Worm (Caenorhabditis elegans) whole organism, L1 larva: ENCODE data around the gene ZK154.4.

ENCODE experiments used
- C16A3.4 ChIP-seq: fragments of 150-350 bp; optimal IDR thresholded peaks from 2 replicates; lab custom pipeline; 2014; ENCODE audit warnings: missing biosample characterization, missing genetic modification characterization
- Y116A8C.19 ChIP-seq: sonication (generic microtip); optimal IDR thresholded peaks from 2 replicates; lab custom pipeline; 2016; ENCODE audit warnings: missing compliant biosample characterization, missing genetic modification characterization, borderline replicate concordance
- blmp-1 ChIP-seq: fragments of 150-350 bp; optimal IDR thresholded peaks from 2 replicates; lab custom pipeline; 2014; ENCODE audit warnings: missing biosample characterization, missing genetic modification characterization
- ceh-82 ChIP-seq, 3 experiments: fragments of 150-350 bp in 1 of 3; sonication (generic microtip) in 2 of 3; optimal IDR thresholded peaks; 2 replicates each; lab custom pipeline; 2014 to 2017; ENCODE audit warnings: missing biosample characterization in 3 of 3, missing genetic modification characterization in 3 of 3
- dsc-1 ChIP-seq: sonication (generic microtip); optimal IDR thresholded peaks from 2 replicates; lab custom pipeline; 2016; ENCODE audit warnings: mild to moderate bottlenecking, missing genetic modification characterization, missing compliant biosample characterization
- efl-1 ChIP-seq, 4 experiments: fragments of 150-350 bp; optimal IDR thresholded peaks in 3 of 4; peaks in 1 of 4; 1 replicate in 1 of 4; 2 replicates in 3 of 4; lab custom pipeline; 2014; ENCODE audit warnings: missing biosample characterization in 2 of 4, missing genetic modification characterization in 2 of 4, missing genetic modification reagents in 2 of 4
- elt-3 ChIP-seq, 6 experiments: fragments of 150-350 bp in 1 of 6; sonication (generic microtip); optimal IDR thresholded peaks; 2 replicates each; lab custom pipeline; 2017 to 2018; ENCODE audit warnings: missing biosample characterization in 6 of 6, missing genetic modification characterization in 6 of 6, inconsistent platforms in 1 of 6
- ets-5 ChIP-seq: fragments of 200-800 bp; sonication (Bioruptor generic); IDR thresholded peaks from 2 replicates; pipeline ENCODE4 v1.3.6; 2022; ENCODE audit warnings: missing genetic modification characterization, missing compliant biosample characterization
- fkh-10 ChIP-seq: sonication (generic microtip); optimal IDR thresholded peaks from 2 replicates; lab custom pipeline; 2017; ENCODE audit warnings: missing biosample characterization, missing genetic modification reagents, missing genetic modification characterization
- fkh-8 ChIP-seq: sonication (generic microtip); optimal IDR thresholded peaks from 2 replicates; lab custom pipeline; 2016; ENCODE audit warnings: mild to moderate bottlenecking, missing genetic modification characterization, missing compliant biosample characterization
- fos-1 ChIP-seq: fragments of 150-350 bp; optimal IDR thresholded peaks from 2 replicates; lab custom pipeline; 2014; ENCODE audit warnings: missing biosample characterization, missing genetic modification characterization
- grh-1 ChIP-seq: fragments of 200-800 bp; sonication (Bioruptor generic); IDR thresholded peaks from 2 replicates; pipeline ENCODE4 v1.3.6; 2022; ENCODE audit warnings: missing genetic modification reagents, missing genetic modification characterization, missing compliant biosample characterization
- hlh-17 ChIP-seq: fragments of 200-800 bp; sonication (Bioruptor generic); optimal IDR thresholded peaks from 2 replicates; lab custom pipeline; 2018; ENCODE audit warnings: missing genetic modification characterization, mild to moderate bottlenecking, missing compliant biosample characterization, moderate library complexity, borderline replicate concordance
- hpl-2 ChIP-seq: fragments of 150-350 bp; optimal IDR thresholded peaks from 2 replicates; lab custom pipeline; 2014; ENCODE audit warnings: missing biosample characterization, missing genetic modification reagents, missing genetic modification characterization
- irx-1 ChIP-seq: sonication (generic microtip); optimal IDR thresholded peaks from 2 replicates; lab custom pipeline; 2016; ENCODE audit warnings: missing genetic modification characterization, missing compliant biosample characterization
- isw-1 ChIP-seq: fragments of 200-800 bp; sonication (Bioruptor generic); IDR thresholded peaks from 2 replicates; pipeline ENCODE4 v1.3.6; 2022; ENCODE audit warnings: missing genetic modification characterization, missing compliant biosample characterization
- jun-1 ChIP-seq: fragments of 150-350 bp; optimal IDR thresholded peaks from 2 replicates; lab custom pipeline; 2014; ENCODE audit warnings: missing biosample characterization, missing genetic modification reagents, missing genetic modification characterization
- lin-35 ChIP-seq, 2 experiments: fragments of 150-350 bp; optimal IDR thresholded peaks; 2 replicates each; lab custom pipeline; 2014; ENCODE audit warnings: missing biosample characterization in 2 of 2, missing genetic modification characterization in 2 of 2, missing genetic modification reagents in 2 of 2
- lin-39 ChIP-seq: fragments of 150-350 bp; optimal IDR thresholded peaks from 2 replicates; lab custom pipeline; 2014; ENCODE audit warnings: missing biosample characterization, missing genetic modification reagents, missing genetic modification characterization
- mdl-1 ChIP-seq, 2 experiments: fragments of 150-350 bp; optimal IDR thresholded peaks; 2 replicates each; lab custom pipeline; 2014 to 2017; ENCODE audit warnings: missing biosample characterization in 2 of 2, missing genetic modification characterization in 2 of 2, inconsistent platforms in 1 of 2
- mep-1 ChIP-seq: fragments of 150-350 bp; optimal IDR thresholded peaks from 2 replicates; lab custom pipeline; 2014; ENCODE audit warnings: missing biosample characterization, missing genetic modification characterization
- nhr-11 ChIP-seq: fragments of 150-350 bp; optimal IDR thresholded peaks from 2 replicates; lab custom pipeline; 2014; ENCODE audit warnings: missing biosample characterization, missing genetic modification characterization
- nhr-19 ChIP-seq: fragments of 200-800 bp; sonication (Bioruptor generic); conservative IDR thresholded peaks from 2 replicates; pipeline ENCODE4 v1.3.6; 2022; ENCODE audit warnings: missing genetic modification characterization, missing compliant biosample characterization
- nhr-20 ChIP-seq: sonication (generic microtip); optimal IDR thresholded peaks from 2 replicates; lab custom pipeline; 2016; ENCODE audit warnings: mild to moderate bottlenecking, missing genetic modification characterization, missing compliant biosample characterization
- nhr-28 ChIP-seq: fragments of 150-350 bp; optimal IDR thresholded peaks from 2 replicates; lab custom pipeline; 2014; ENCODE audit warnings: missing biosample characterization, missing genetic modification characterization
- nhr-47 ChIP-seq: sonication (generic microtip); optimal IDR thresholded peaks from 2 replicates; lab custom pipeline; 2016; ENCODE audit warnings: mild to moderate bottlenecking, missing genetic modification characterization, moderate library complexity, missing compliant biosample characterization
- nhr-71 ChIP-seq: sonication (generic microtip); optimal IDR thresholded peaks from 2 replicates; lab custom pipeline; 2016; ENCODE audit warnings: mild to moderate bottlenecking, missing genetic modification characterization, moderate library complexity, missing compliant biosample characterization
- nhr-84 ChIP-seq: sonication (generic microtip); optimal IDR thresholded peaks from 2 replicates; lab custom pipeline; 2017; ENCODE audit warnings: missing biosample characterization, missing genetic modification characterization
- nhr-85 ChIP-seq: sonication (generic microtip); peaks from one replicate; lab custom pipeline; 2016; ENCODE audit warnings: missing genetic modification characterization, inconsistent platforms, missing compliant biosample characterization
- nhr-90 ChIP-seq: sonication (generic microtip); optimal IDR thresholded peaks from 2 replicates; lab custom pipeline; 2016; ENCODE audit warnings: mild to moderate bottlenecking, missing genetic modification characterization, missing compliant biosample characterization; ENCODE audit not compliant: poor library complexity
- rnt-1 ChIP-seq: sonication (generic microtip); optimal IDR thresholded peaks from 2 replicates; lab custom pipeline; 2016; ENCODE audit warnings: mild to moderate bottlenecking, missing genetic modification characterization, moderate library complexity, missing compliant biosample characterization
- skn-1 ChIP-seq: fragments of 150-350 bp; optimal IDR thresholded peaks from 2 replicates; lab custom pipeline; 2014; ENCODE audit warnings: missing biosample characterization, missing genetic modification characterization
- snu-23 ChIP-seq: sonication (generic microtip); optimal IDR thresholded peaks from 2 replicates; lab custom pipeline; 2016; ENCODE audit warnings: missing genetic modification characterization, missing compliant biosample characterization
- xbp-1 ChIP-seq: sonication (generic microtip); optimal IDR thresholded peaks from 2 replicates; lab custom pipeline; 2016; ENCODE audit warnings: missing genetic modification characterization, missing compliant biosample characterization
- ztf-11 ChIP-seq, 2 experiments: sonication (generic microtip); optimal IDR thresholded peaks; 2 replicates each; lab custom pipeline; 2016 to 2017; ENCODE audit warnings: missing genetic modification characterization in 2 of 2, missing biosample characterization in 1 of 2, missing compliant biosample characterization in 1 of 2
- ztf-4 ChIP-seq: fragments of 150-350 bp; optimal IDR thresholded peaks from 2 replicates; lab custom pipeline; 2014; ENCODE audit warnings: missing biosample characterization, missing genetic modification characterization

The ZK154.4 gene

DNA sequence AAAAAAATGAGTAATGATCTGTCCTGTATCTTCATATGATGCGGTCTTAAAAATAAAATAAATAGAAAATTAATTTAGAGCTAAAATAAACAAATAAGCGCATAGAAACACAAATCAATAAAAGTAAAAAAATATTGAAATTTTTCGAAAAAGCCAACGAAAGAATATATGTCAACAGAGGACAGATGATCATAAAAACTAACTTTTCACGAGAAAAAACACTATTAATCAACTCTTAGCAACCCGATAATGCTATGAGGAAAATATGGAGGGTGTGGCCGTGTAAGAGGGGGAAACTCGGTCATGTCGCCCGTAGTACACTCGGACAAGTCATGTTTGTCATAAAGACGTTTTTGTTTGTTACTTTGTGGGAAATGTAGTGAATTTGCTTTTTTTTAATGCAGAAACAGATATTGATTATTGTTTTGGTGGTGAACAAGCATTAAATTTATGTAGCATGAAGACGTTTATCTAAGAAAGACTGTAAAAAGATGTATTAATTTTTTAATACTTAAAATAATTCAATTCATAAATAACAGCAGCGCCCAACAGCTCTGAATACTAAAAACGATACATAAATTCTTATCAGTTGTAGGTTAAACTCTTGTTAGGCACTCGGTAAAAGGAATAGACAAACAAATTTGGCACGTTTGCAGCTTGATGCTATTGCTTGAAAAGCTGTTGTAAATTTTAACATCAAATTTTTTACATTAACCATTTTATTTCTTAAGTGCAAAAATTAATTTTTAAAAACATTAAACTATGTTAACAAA is 16.2 kb upstream of the ZK154.4 start, which contains the start of gene adm-4 (continued):
- TF ChIP-seq nhr-20 (tag; lab: Kevin White, UChicago), result peak; percentile 62
- TF ChIP-seq nhr-90 (tag; lab: Kevin White, UChicago), result peak; percentile 67
- no peak for TF ChIP-seq hpl-2
- peak; percentile 95 for TF ChIP-seq rnt-1 (tag; lab: Kevin White, UChicago)
- no peak for TF ChIP-seq grh-1 (GFP tag; lab: Robert Waterston, UW)
- TF ChIP-seq ceh-82 (tag; optimal IDR thresholded peaks at IDR 0.05; lab: Kevin White, UChicago), result peak in 1 of 3 experiments; percentile 28
- peak; percentile 24; the same call in 1 of the 2 replicates for TF ChIP-seq isw-1 (GFP tag; lab: Robert Waterston, UW)
- TF ChIP-seq lin-39 (tag; lab: Kevin White, UChicago), result no peak
- TF ChIP-seq fkh-8 (tag; lab: Kevin White, UChicago), result peak; percentile 63
- peak; percentile 74 for TF ChIP-seq nhr-85 (tag; lab: Kevin White, UChicago)
- TF ChIP-seq efl-1 (optimal IDR thresholded peaks at IDR 0.05; lab: Kevin White, UChicago), result peak; percentile 24 to 28
- TF ChIP-seq efl-1 (GFP tag; optimal IDR thresholded peaks at IDR 0.05 in 1 of 2; lab: Kevin White, UChicago), result peak; percentile 43 to 67
- no peak for TF ChIP-seq hlh-17 (GFP tag; lab: Kevin White, UChicago)
- TF ChIP-seq xbp-1 (tag; lab: Kevin White, UChicago), result peak; percentile 64
- TF ChIP-seq lin-35 (GFP tag; optimal IDR thresholded peaks at IDR 0.05; lab: Kevin White, UChicago), result peak in 1 of 2 experiments; percentile 1
- TF ChIP-seq Y116A8C.19 (tag; lab: Kevin White, UChicago), result no peak
- TF ChIP-seq ztf-4 (tag; lab: Kevin White, UChicago), result no peak
- peak; percentile 72 for TF ChIP-seq nhr-47 (tag; lab: Kevin White, UChicago)
- TF ChIP-seq nhr-28 (tag; lab: Kevin White, UChicago), result no peak
- no peak for TF ChIP-seq fkh-10 (GFP tag; lab: Kevin White, UChicago)
- peak in 1 of 2 experiments; percentile 67 for TF ChIP-seq ztf-11 (tag; optimal IDR thresholded peaks at IDR 0.05; lab: Kevin White, UChicago)

DNA sequence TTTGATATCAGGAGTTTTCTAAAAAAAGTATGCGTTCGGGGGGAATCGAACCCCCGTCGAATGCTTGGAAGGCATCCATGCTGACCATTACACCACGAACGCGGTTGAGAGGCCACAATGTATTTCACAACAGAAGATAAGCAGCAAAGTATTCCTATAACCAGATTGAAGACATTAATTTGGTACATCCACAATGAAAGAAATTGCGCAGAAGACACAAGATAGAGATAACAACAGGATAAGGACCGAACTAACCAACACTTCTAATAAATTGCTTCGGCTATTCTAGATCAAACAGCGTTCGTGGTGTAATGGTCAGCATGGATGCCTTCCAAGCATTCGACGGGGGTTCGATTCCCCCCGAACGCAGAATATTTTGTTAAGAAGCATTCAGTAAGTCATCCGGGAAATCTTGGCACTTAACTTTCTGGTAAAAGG is 12.1 kb upstream of the ZK154.4 start:
- TF ChIP-seq nhr-71 (tag; lab: Kevin White, UChicago), result peak; percentile 19
- peak; percentile 68 for TF ChIP-seq blmp-1
- no peak for TF ChIP-seq irx-1 (tag; lab: Kevin White, UChicago)
- TF ChIP-seq nhr-11 (tag; lab: Kevin White, UChicago), result no peak
- peak; percentile 4 for TF ChIP-seq nhr-47 (tag; lab: Kevin White, UChicago)
- no peak for TF ChIP-seq nhr-84 (tag; lab: Kevin White, UChicago)
- TF ChIP-seq elt-3 (tag; optimal IDR thresholded peaks at IDR 0.05; lab: Kevin White, UChicago), result peak in 1 of 6 experiments; percentile 42
- TF ChIP-seq rnt-1 (tag; lab: Kevin White, UChicago), result peak; percentile 11
- peak; percentile 58 for TF ChIP-seq nhr-90 (tag; lab: Kevin White, UChicago)
- TF ChIP-seq dsc-1 (tag; lab: Kevin White, UChicago), result peak; percentile 2
- TF ChIP-seq jun-1 (tag; lab: Kevin White, UChicago), result peak; percentile 3
- TF ChIP-seq skn-1, result no peak
- peak in 1 of 2 experiments; percentile 31 for TF ChIP-seq mdl-1 (tag; optimal IDR thresholded peaks at IDR 0.05; lab: Kevin White, UChicago)
- TF ChIP-seq mep-1, result peak; percentile 4
- TF ChIP-seq nhr-19, result peak; percentile 45
- no peak for TF ChIP-seq ets-5 (GFP tag; lab: Robert Waterston, UW)
- TF ChIP-seq efl-1 (optimal IDR thresholded peaks at IDR 0.05; lab: Kevin White, UChicago), result no peak
- peak in 1 of 2 experiments; percentile 88 for TF ChIP-seq efl-1 (GFP tag; optimal IDR thresholded peaks at IDR 0.05 in 1 of 2; lab: Kevin White, UChicago)
- TF ChIP-seq nhr-20 (tag; lab: Kevin White, UChicago), result peak; percentile 22
- TF ChIP-seq C16A3.4 (tag; lab: Kevin White, UChicago), result peak; percentile 48
- peak in 1 of 2 experiments; percentile 40 for TF ChIP-seq lin-35 (GFP tag; optimal IDR thresholded peaks at IDR 0.05; lab: Kevin White, UChicago)
- TF ChIP-seq fos-1 (tag; lab: Kevin White, UChicago), result peak; percentile 38
- peak; percentile 19 for TF ChIP-seq snu-23
